Worm (Caenorhabditis elegans): ENCODE measurements around the gene sra-28.

Gene sra-28

ce11 chrII:6587264-6587870 lies 13.8 kb upstream of the sra-28 start, which contains the start of gene C56C10.7:
Gene C56C10.7, minus strand, starts transcription at chrII:6587575.
- TF ChIP-seq ama-1 (optimal IDR thresholded peaks at IDR 0.05) (peak; percentile 40), R02D3.7 (tag; optimal IDR thresholded peaks at IDR 0.05) (no peak), lsy-2 (tag; optimal IDR thresholded peaks at IDR 0.05) (peak; percentile 25 to 50), blmp-1 (tag; optimal IDR thresholded peaks at IDR 0.05; ENCODE audit: insufficient read depth) (no peak), F13H6.1 (tag; optimal IDR thresholded peaks at IDR 0.05) (no peak), ztf-1 (GFP tag; conservative IDR thresholded peaks at IDR 0.05) (no peak), sma-3 (GFP tag; optimal IDR thresholded peaks at IDR 0.05) (peak; percentile 33), crh-2 (tag; optimal IDR thresholded peaks at IDR 0.05) (peak; percentile 51), aly-2 (tag; optimal IDR thresholded peaks at IDR 0.05) (no peak), ztf-4 (tag; optimal IDR thresholded peaks at IDR 0.05) (peak; percentile 69), sma-9 (GFP tag; optimal IDR thresholded peaks at IDR 0.05) (peak; percentile 27), sma-9 (tag; optimal IDR thresholded peaks at IDR 0.05) (no peak)

- TF ChIP-seq nhr-6 (tag; optimal IDR thresholded peaks at IDR 0.05) (no peak), alr-1 (tag; optimal IDR thresholded peaks at IDR 0.05) (no peak), fos-1 (tag; optimal IDR thresholded peaks at IDR 0.05) (no peak), ztf-1 (GFP tag; conservative IDR thresholded peaks at IDR 0.05) (no peak), lsy-2 (tag; optimal IDR thresholded peaks at IDR 0.05) (no peak), F13H6.1 (tag; optimal IDR thresholded peaks at IDR 0.05) (no peak), nhr-25 (tag; optimal IDR thresholded peaks at IDR 0.05) (no peak), aly-2 (tag; optimal IDR thresholded peaks at IDR 0.05) (no peak), dmd-4 (tag; optimal IDR thresholded peaks at IDR 0.05) (no peak), zag-1 (tag; optimal IDR thresholded peaks at IDR 0.05) (no peak), lin-11 (tag; optimal IDR thresholded peaks at IDR 0.05) (no peak), Y55F3AM.14 (GFP tag; optimal IDR thresholded peaks at IDR 0.05) (no peak)
These were observed 9.2 kb upstream of the sra-28 start, which contains the start of gene C56C10.4 for ce11 chrII:6582758-6583157. Gene C56C10.4, plus strand, starts transcription at chrII:6583058.

DNA sequence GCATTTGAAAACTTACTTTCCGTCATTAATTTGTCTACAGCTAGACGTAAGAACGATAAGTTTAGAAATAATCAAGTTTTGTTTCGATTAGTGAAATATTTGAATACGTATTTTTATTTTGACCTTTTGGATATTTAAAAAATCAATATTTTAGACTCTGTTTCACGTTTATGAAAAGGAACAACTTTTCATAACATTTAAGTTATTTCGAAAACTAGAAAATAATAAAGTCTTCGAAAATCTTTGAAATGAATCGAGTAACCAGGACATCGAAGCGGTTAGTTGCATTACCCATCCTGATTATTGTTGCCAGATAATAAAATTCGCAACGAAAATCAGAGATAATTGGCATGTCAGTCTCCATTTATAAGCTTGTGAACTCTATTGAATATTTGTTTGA lies 7.7 kb upstream of the sra-28 start, which contains the start of gene C56C10.6:
TSS of gene C56C10.6 (minus strand) at position 101 of the 400 bp plus-strand sequence.
- no peak for TF ChIP-seq lin-11 (tag; optimal IDR thresholded peaks at IDR 0.05)
- no peak for TF ChIP-seq lin-39 (tag; optimal IDR thresholded peaks at IDR 0.05)
- TF ChIP-seq elt-1 (tag; optimal IDR thresholded peaks at IDR 0.05): no peak
- no peak for TF ChIP-seq Y55F3AM.14 (GFP tag; optimal IDR thresholded peaks at IDR 0.05)

ce11 chrII:6578378-6578777 lies 4.8 kb upstream of the sra-28 start, which contains the start of gene sra-31:
Gene sra-31, minus strand, starts transcription at chrII:6578478.
- TF ChIP-seq nhr-11 (tag; optimal IDR thresholded peaks at IDR 0.05) (no peak), ceh-82 (tag; optimal IDR thresholded peaks at IDR 0.05) (no peak), crh-2 (tag; optimal IDR thresholded peaks at IDR 0.05) (no peak), sem-4 (tag; optimal IDR thresholded peaks at IDR 0.05) (no peak), mdl-1 (tag; optimal IDR thresholded peaks at IDR 0.05) (no peak), ceh-16 (tag; optimal IDR thresholded peaks at IDR 0.05) (no peak), nhr-23 (tag; optimal IDR thresholded peaks at IDR 0.05) (no peak)

ce11 chrII:6575647-6576046 lies 2.1 kb upstream of the sra-28 start, which contains the start of gene sra-29:
Gene sra-29, minus strand, starts transcription at chrII:6575747.
- no peak for TF ChIP-seq ZK546.5 (tag; optimal IDR thresholded peaks at IDR 0.05)
- TF ChIP-seq nhr-11 (tag; optimal IDR thresholded peaks at IDR 0.05): no peak
- no peak for TF ChIP-seq ceh-82 (tag; optimal IDR thresholded peaks at IDR 0.05)
- no peak for TF ChIP-seq nhr-237 (tag; optimal IDR thresholded peaks at IDR 0.05)
- no peak for TF ChIP-seq alr-1 (tag; optimal IDR thresholded peaks at IDR 0.05)
- no peak for TF ChIP-seq lin-39 (tag; optimal IDR thresholded peaks at IDR 0.05)
- TF ChIP-seq nhr-10 (tag; optimal IDR thresholded peaks at IDR 0.05): no peak
- TF ChIP-seq blmp-1 (tag; optimal IDR thresholded peaks at IDR 0.05; ENCODE audit: insufficient read depth): no peak
- no peak for TF ChIP-seq ceh-16 (tag; optimal IDR thresholded peaks at IDR 0.05)
- TF ChIP-seq mdl-1 (tag; optimal IDR thresholded peaks at IDR 0.05): no peak
- TF ChIP-seq elt-1 (tag; optimal IDR thresholded peaks at IDR 0.05): no peak
- no peak for TF ChIP-seq fos-1 (tag; optimal IDR thresholded peaks at IDR 0.05)
- no peak for TF ChIP-seq nhr-25 (tag; optimal IDR thresholded peaks at IDR 0.05)
- TF ChIP-seq crh-2 (tag; optimal IDR thresholded peaks at IDR 0.05): no peak

- TF ChIP-seq peb-1 (tag; optimal IDR thresholded peaks at IDR 0.05) (no peak), aly-2 (tag; optimal IDR thresholded peaks at IDR 0.05) (no peak), nhr-25 (tag; optimal IDR thresholded peaks at IDR 0.05) (no peak), snpc-4 (tag; optimal IDR thresholded peaks at IDR 0.05) (no peak), R02D3.7 (tag; optimal IDR thresholded peaks at IDR 0.05) (no peak), alr-1 (tag; optimal IDR thresholded peaks at IDR 0.05) (no peak)
These were observed 4.9 kb downstream of the sra-28 start, which contains the start of gene sra-27 for ce11 chrII:6568707-6569106. Gene sra-27, plus strand, starts transcription at chrII:6569007.
